Worm (Caenorhabditis elegans): ENCODE data around the gene W04B5.8.

ce11 chrIII:2386483-2386882 lies 39.6 kb upstream of the W04B5.8 start, which contains the start of gene H14E04.3:
- TF ChIP-seq ztf-29 (GFP tag; IDR thresholded peaks at IDR 0.05) = no peak
- no peak for TF ChIP-seq cog-1 (tag; optimal IDR thresholded peaks at IDR 0.05)
- TF ChIP-seq flt-1 (GFP tag; IDR thresholded peaks at IDR 0.05) = no peak
- no peak for TF ChIP-seq ztf-23 (GFP tag; IDR thresholded peaks at IDR 0.05)
- no peak for TF ChIP-seq klf-2 (GFP tag; conservative IDR thresholded peaks at IDR 0.05)
